Fruit fly (Drosophila melanogaster): ENCODE results near the gene mnd.

The mnd gene

DNA sequence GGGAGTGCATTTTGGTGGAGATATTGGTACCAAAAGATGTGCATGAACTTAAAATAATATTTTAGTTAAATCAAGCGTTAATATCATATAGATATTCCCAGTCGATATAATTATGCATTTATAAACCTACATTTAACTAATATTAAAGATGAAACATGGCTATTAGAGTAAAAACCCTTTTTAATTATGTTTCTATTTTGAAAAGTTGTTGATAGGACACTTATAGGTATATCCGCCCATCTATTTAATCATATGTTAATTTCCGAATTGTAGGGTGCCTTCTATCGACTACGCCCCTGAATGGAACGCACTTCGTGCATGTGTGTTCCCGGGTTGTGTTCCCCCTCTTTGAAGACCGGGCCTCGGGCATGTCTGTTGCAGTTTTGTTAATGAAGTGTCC lies 20.9 kb downstream of the mnd start (continued):
- TF ChIP-seq ss (GFP tag; optimal IDR thresholded peaks at IDR 0.05) (peak; percentile 42 to 61), CG9139 (GFP tag; optimal IDR thresholded peaks at IDR 0.05) (no peak), Lpt (GFP tag; optimal IDR thresholded peaks at IDR 0.05) (no peak), CG8632 (GFP tag; optimal IDR thresholded peaks at IDR 0.05) (no peak), Ets21C (GFP tag; optimal IDR thresholded peaks at IDR 0.05) (no peak), CG7368 (GFP tag; optimal IDR thresholded peaks at IDR 0.05) (peak; percentile 5), dac (GFP tag; optimal IDR thresholded peaks at IDR 0.05) (peak; percentile 2), CG10631 (GFP tag; optimal IDR thresholded peaks at IDR 0.05) (peak; percentile 67), Eip93F (GFP tag; optimal IDR thresholded peaks at IDR 0.05) (no peak), Hr38 (GFP tag; optimal IDR thresholded peaks at IDR 0.05) (no peak), fkh (GFP tag; optimal IDR thresholded peaks at IDR 0.05) (no peak)

DNA sequence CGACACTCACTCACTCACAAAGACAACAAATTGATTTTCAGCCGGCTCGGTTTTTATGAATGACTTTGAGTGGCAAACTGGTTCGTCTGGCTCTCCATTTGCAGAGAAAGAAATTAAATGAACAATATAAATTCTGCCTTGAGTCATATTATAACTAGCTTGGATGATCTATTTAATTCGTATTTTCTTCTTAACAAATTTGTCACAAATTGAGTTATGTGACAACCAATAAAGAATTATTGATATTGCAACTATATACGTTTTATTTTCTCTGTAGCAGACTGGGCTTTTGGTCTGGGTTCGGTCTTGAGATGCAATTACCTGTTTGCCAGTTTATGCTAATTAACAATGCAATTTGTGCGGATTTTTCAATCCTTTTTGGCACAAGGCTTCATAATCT lies 21.9 kb downstream of the mnd start:
- TF ChIP-seq CG8632 (GFP tag; optimal IDR thresholded peaks at IDR 0.05) (peak; percentile 77), Sox14 (GFP tag; optimal IDR thresholded peaks at IDR 0.05) (peak; percentile 77), fkh (GFP tag; optimal IDR thresholded peaks at IDR 0.05) (no peak), lz (GFP tag; optimal IDR thresholded peaks at IDR 0.05) (peak; percentile 79), CG6808 (GFP tag; optimal IDR thresholded peaks at IDR 0.05) (peak; percentile 59), CG11294 (GFP tag; IDR thresholded peaks at IDR 0.05) (peak; percentile 80), Hr38 (GFP tag; optimal IDR thresholded peaks at IDR 0.05) (no peak), fd85E (GFP tag; optimal IDR thresholded peaks at IDR 0.05) (no peak), dac (GFP tag; optimal IDR thresholded peaks at IDR 0.05) (peak; percentile 69), CG9139 (GFP tag; optimal IDR thresholded peaks at IDR 0.05) (peak; percentile 12), esn (GFP tag; optimal IDR thresholded peaks at IDR 0.05) (peak; percentile 82), fd59A (GFP tag; optimal IDR thresholded peaks at IDR 0.05) (peak; percentile 54), Sox15 (GFP tag; optimal IDR thresholded peaks at IDR 0.05) (peak; percentile 41), CG6854 (GFP tag; optimal IDR thresholded peaks at IDR 0.05) (no peak), CG15336 (GFP tag; IDR thresholded peaks at IDR 0.05) (peak; percentile 97), spab (GFP tag; optimal IDR thresholded peaks at IDR 0.05) (peak; percentile 56), CG3919 (GFP tag; optimal IDR thresholded peaks at IDR 0.05) (peak; percentile 86), Blimp-1 (GFP tag; optimal IDR thresholded peaks at IDR 0.05) (no peak), CG31627 (GFP tag; optimal IDR thresholded peaks at IDR 0.05) (peak; percentile 59), dsx (GFP tag; optimal IDR thresholded peaks at IDR 0.05; ENCODE audit: poor library complexity, severe bottlenecking) (peak; percentile 76), Hr39 (GFP tag; optimal IDR thresholded peaks at IDR 0.05) (peak; percentile 62), CG4318 (GFP tag; optimal IDR thresholded peaks at IDR 0.05) (peak; percentile 63), CG8319 (GFP tag; optimal IDR thresholded peaks at IDR 0.05) (peak; percentile 53), pdm3 (GFP tag; optimal IDR thresholded peaks at IDR 0.05) (peak; percentile 87), net (GFP tag; optimal IDR thresholded peaks at IDR 0.05) (peak; percentile 88), Ets96B (tag; optimal IDR thresholded peaks at IDR 0.05) (peak; percentile 80), CG3032 (tag; optimal IDR thresholded peaks at IDR 0.05) (peak; percentile 77), Gug (GFP tag; IDR thresholded peaks at IDR 0.05) (peak; percentile 86), CG6792 (GFP tag; optimal IDR thresholded peaks at IDR 0.05) (peak; percentile 88), OdsH (GFP tag; optimal IDR thresholded peaks at IDR 0.05) (peak; percentile 80), Smox (GFP tag; optimal IDR thresholded peaks at IDR 0.05) (peak; percentile 69), CG10669 (GFP tag; optimal IDR thresholded peaks at IDR 0.05) (peak; percentile 74), Sox102F (GFP tag; optimal IDR thresholded peaks at IDR 0.05) (peak; percentile 77), CG6276 (GFP tag; optimal IDR thresholded peaks at IDR 0.05) (peak; percentile 82), CG7368 (GFP tag; optimal IDR thresholded peaks at IDR 0.05) (peak; percentile 76), Eip93F (GFP tag; optimal IDR thresholded peaks at IDR 0.05) (no peak), salr (GFP tag; optimal IDR thresholded peaks at IDR 0.05) (peak; percentile 50 to 65), ss (GFP tag; optimal IDR thresholded peaks at IDR 0.05) (peak; percentile 30 to 64), Met (GFP tag; optimal IDR thresholded peaks at IDR 0.05) (peak; percentile 68), CG10631 (GFP tag; optimal IDR thresholded peaks at IDR 0.05) (peak; percentile 87), eg (GFP tag; IDR thresholded peaks at IDR 0.05) (peak; percentile 96), Eip78C (GFP tag) (peak; percentile 97), vri (GFP tag; optimal IDR thresholded peaks at IDR 0.05) (peak; percentile 12), svp (GFP tag) (peak; percentile 83), CG16779 (tag; optimal IDR thresholded peaks at IDR 0.05) (peak; percentile 55), CG8119 (GFP tag; IDR thresholded peaks at IDR 0.05) (peak; percentile 95), CG1621 (tag; optimal IDR thresholded peaks at IDR 0.05) (peak; percentile 65)

Data from whole organism, prepupa.